Worm (Caenorhabditis elegans): ENCODE results near the gene cap-2.

- TF ChIP-seq unc-62 (GFP tag; optimal IDR thresholded peaks at IDR 0.05) (no peak), alr-1 (tag; optimal IDR thresholded peaks at IDR 0.05) (no peak), snpc-4 (tag; optimal IDR thresholded peaks at IDR 0.05) (no peak), ztf-4 (tag; optimal IDR thresholded peaks at IDR 0.05) (no peak), nhr-12 (tag; optimal IDR thresholded peaks at IDR 0.05) (no peak), blmp-1 (tag; optimal IDR thresholded peaks at IDR 0.05; ENCODE audit: insufficient read depth) (no peak), lin-11 (tag; optimal IDR thresholded peaks at IDR 0.05) (no peak), lin-13 (GFP tag; optimal IDR thresholded peaks at IDR 0.05) (peak; percentile 10), nhr-6 (tag; optimal IDR thresholded peaks at IDR 0.05) (no peak), sma-9 (GFP tag; optimal IDR thresholded peaks at IDR 0.05) (no peak), sma-9 (tag; optimal IDR thresholded peaks at IDR 0.05) (no peak), ceh-16 (tag; optimal IDR thresholded peaks at IDR 0.05) (no peak), unc-55 (GFP tag; optimal IDR thresholded peaks at IDR 0.05) (peak; percentile 44), elt-3 (tag; optimal IDR thresholded peaks at IDR 0.05) (no peak)
Observed at ce11 chrII:10819928-10820423, 49.0 kb upstream of the cap-2 start, which contains the start of gene R06F6.8.

Measured in whole organism, L2 larva.